Worm (Caenorhabditis elegans) whole organism, young adult: ENCODE measurements around the gene nhr-232.

ENCODE experiments used
- B0035.1 ChIP-seq: sonication (generic microtip); optimal IDR thresholded peaks from 2 replicates; lab custom pipeline; 2016; ENCODE audit warnings: missing genetic modification characterization, mild to moderate bottlenecking, missing compliant biosample characterization, missing genotype, missing genetic modification reagents
- B0336.3 ChIP-seq: fragments of 200-800 bp; sonication (Bioruptor generic); IDR thresholded peaks from 2 replicates; pipeline ENCODE4 v1.3.6; 2022; ENCODE audit warnings: missing genetic modification characterization, missing compliant biosample characterization
- F10E7.11 ChIP-seq: sonication (generic microtip); optimal IDR thresholded peaks from 2 replicates; lab custom pipeline; 2017; ENCODE audit warnings: mild to moderate bottlenecking, missing genetic modification characterization, moderate library complexity, missing compliant biosample characterization
- F33H1.4 ChIP-seq: fragments of 200-800 bp; sonication (Bioruptor generic); IDR thresholded peaks from 2 replicates; pipeline ENCODE4 v1.3.6; 2022; ENCODE audit warnings: missing genetic modification reagents, missing genetic modification characterization, missing compliant biosample characterization
- F49E8.2 ChIP-seq: sonication (generic microtip); optimal IDR thresholded peaks from 3 replicates; lab custom pipeline; 2017; ENCODE audit warnings: missing genetic modification characterization, mild to moderate bottlenecking, missing compliant biosample characterization, antibody characterized with exemption, moderate library complexity; ENCODE audit not compliant: insufficient read depth
- F52B5.7 ChIP-seq: sonication (generic microtip); optimal IDR thresholded peaks from 2 replicates; lab custom pipeline; 2016; ENCODE audit warnings: mild to moderate bottlenecking, missing genetic modification characterization, missing compliant biosample characterization
- K11D2.4 ChIP-seq: fragments of 200-800 bp; sonication (Bioruptor generic); IDR thresholded peaks from 2 replicates; pipeline ENCODE4 v1.3.6; 2022; ENCODE audit warnings: missing genetic modification reagents, missing genetic modification characterization, missing compliant biosample characterization
- Y53G8AR.9 ChIP-seq: fragments of 200-800 bp; sonication (Bioruptor generic); conservative IDR thresholded peaks from 2 replicates; pipeline ENCODE4 v1.3.6; 2022; ENCODE audit warnings: missing genetic modification reagents, missing genetic modification characterization, missing compliant biosample characterization
- Y56A3A.18 ChIP-seq: fragments of 200-800 bp; sonication (Bioruptor generic); IDR thresholded peaks from 2 replicates; pipeline ENCODE4 v1.3.6; 2022; ENCODE audit warnings: missing genetic modification reagents, missing genetic modification characterization, missing compliant biosample characterization
- Y95B8A.8 ChIP-seq: fragments of 200-800 bp; sonication (Bioruptor generic); IDR thresholded peaks from 2 replicates; pipeline ENCODE4 v1.3.6; 2022; ENCODE audit warnings: missing genetic modification reagents, missing genetic modification characterization, missing compliant biosample characterization
- akir-1 ChIP-seq: fragments of 200-800 bp; sonication (Bioruptor generic); optimal IDR thresholded peaks from 2 replicates; lab custom pipeline; 2018; ENCODE audit warnings: mild to moderate bottlenecking, missing genetic modification characterization, moderate library complexity, missing compliant biosample characterization
- ama-1 ChIP-seq, 3 experiments: fragments of 150-350 bp in 1 of 3; sonication (generic microtip) in 2 of 3; optimal IDR thresholded peaks; 2 replicates each; lab custom pipeline; 2014 to 2018; ENCODE audit warnings: missing biosample characterization in 2 of 3, missing genetic modification characterization in 2 of 3, missing genetic modification reagents in 2 of 3
- attf-5 ChIP-seq: fragments of 200-800 bp; sonication (Bioruptor generic); optimal IDR thresholded peaks from 2 replicates; lab custom pipeline; 2018; ENCODE audit warnings: mild to moderate bottlenecking, missing genetic modification characterization, missing compliant biosample characterization
- bed-2 ChIP-seq: fragments of 200-800 bp; sonication (Bioruptor generic); IDR thresholded peaks from 2 replicates; pipeline ENCODE4 v1.3.6; 2022; ENCODE audit warnings: missing genetic modification reagents, missing genetic modification characterization, missing compliant biosample characterization
- ccch-3 ChIP-seq: fragments of 200-800 bp; sonication (Bioruptor generic); optimal IDR thresholded peaks from 2 replicates; lab custom pipeline; 2018; ENCODE audit warnings: mild to moderate bottlenecking, missing genetic modification characterization, missing compliant biosample characterization
- cebp-1 ChIP-seq, 2 experiments: fragments of 200-800 bp in 1 of 2; sonication (Bioruptor generic) in 1 of 2; sonication (generic microtip) in 1 of 2; IDR thresholded peaks in 1 of 2; optimal IDR thresholded peaks in 1 of 2; 2 replicates each; pipeline versions ENCODE4 v1.3.6 to Lab custom; 2017 to 2022; ENCODE audit warnings: missing compliant biosample characterization in 2 of 2, missing genetic modification characterization in 2 of 2, mild to moderate bottlenecking in 1 of 2, missing genetic modification reagents in 1 of 2, moderate library complexity in 1 of 2
- ceh-91 ChIP-seq: fragments of 200-800 bp; sonication (Bioruptor generic); IDR thresholded peaks from 2 replicates; pipeline ENCODE4 v1.3.6; 2022; ENCODE audit warnings: missing genetic modification reagents, missing genetic modification characterization, missing compliant biosample characterization
- dpl-1 ChIP-seq: fragments of 150-350 bp; optimal IDR thresholded peaks from 2 replicates; lab custom pipeline; 2014; ENCODE audit warnings: missing biosample characterization, missing genetic modification reagents, missing genetic modification characterization
- efl-1 ChIP-seq: fragments of 150-350 bp; optimal IDR thresholded peaks from 2 replicates; lab custom pipeline; 2014; ENCODE audit warnings: missing biosample characterization, missing genetic modification reagents, missing genetic modification characterization
- him-1 ChIP-seq: sonication (generic microtip); optimal IDR thresholded peaks from 2 replicates; lab custom pipeline; 2016; ENCODE audit warnings: missing genotype, missing genetic modification reagents, missing genetic modification characterization, missing compliant biosample characterization
- hlh-12 ChIP-seq: sonication (generic microtip); optimal IDR thresholded peaks from 2 replicates; lab custom pipeline; 2016; ENCODE audit warnings: missing genetic modification characterization, missing compliant biosample characterization
- hrde-1 ChIP-seq: sonication (generic microtip); optimal IDR thresholded peaks from 2 replicates; lab custom pipeline; 2016; ENCODE audit warnings: missing genetic modification characterization, mild to moderate bottlenecking, missing compliant biosample characterization, moderate library complexity, missing genotype, missing genetic modification reagents, borderline replicate concordance
- hsf-1 ChIP-seq: fragments of 200-800 bp; sonication (Bioruptor generic); IDR thresholded peaks from 2 replicates; pipeline ENCODE4 v1.3.6; 2022; ENCODE audit warnings: missing genetic modification reagents, missing genetic modification characterization, missing compliant biosample characterization
- lag-1 ChIP-seq: fragments of 200-800 bp; sonication (Bioruptor generic); IDR thresholded peaks from 2 replicates; pipeline ENCODE4 v1.3.6; 2022; ENCODE audit warnings: missing genetic modification reagents, missing genetic modification characterization, missing compliant biosample characterization
- let-607 ChIP-seq, 2 experiments: fragments of 200-800 bp in 1 of 2; sonication (Bioruptor generic) in 1 of 2; sonication (generic microtip) in 1 of 2; optimal IDR thresholded peaks; 2 replicates each; lab custom pipeline; 2016 to 2018; ENCODE audit warnings: mild to moderate bottlenecking in 2 of 2, missing compliant biosample characterization in 2 of 2, missing genetic modification characterization in 2 of 2, moderate library complexity in 2 of 2, missing genotype in 1 of 2
- lin-26 ChIP-seq: fragments of 200-800 bp; sonication (Bioruptor generic); IDR thresholded peaks from 2 replicates; pipeline ENCODE4 v1.3.6; 2022; ENCODE audit warnings: missing genetic modification reagents, missing genetic modification characterization, missing compliant biosample characterization
- lin-54 ChIP-seq: fragments of 200-800 bp; sonication (Bioruptor generic); optimal IDR thresholded peaks from 2 replicates; lab custom pipeline; 2018; ENCODE audit warnings: mild to moderate bottlenecking, missing genetic modification characterization, missing compliant biosample characterization
- lir-1 ChIP-seq: fragments of 200-800 bp; sonication (Bioruptor generic); conservative IDR thresholded peaks from 2 replicates; pipeline ENCODE4 v1.3.6; 2022; ENCODE audit warnings: missing genetic modification reagents, missing genetic modification characterization, missing compliant biosample characterization
- madf-6 ChIP-seq: fragments of 200-800 bp; sonication (Bioruptor generic); IDR thresholded peaks from 2 replicates; pipeline ENCODE4 v1.3.6; 2022; ENCODE audit warnings: missing genetic modification reagents, missing genetic modification characterization, missing compliant biosample characterization
- madf-8 ChIP-seq: fragments of 200-800 bp; sonication (Bioruptor generic); conservative IDR thresholded peaks from 2 replicates; pipeline ENCODE4 v1.3.6; 2022; ENCODE audit warnings: missing genetic modification reagents, missing genetic modification characterization, missing compliant biosample characterization
- nfyb-1 ChIP-seq: fragments of 200-800 bp; sonication (Bioruptor generic); IDR thresholded peaks from 2 replicates; pipeline ENCODE4 v1.3.6; 2022; ENCODE audit warnings: missing genetic modification reagents, missing genetic modification characterization, missing compliant biosample characterization
- nhr-179 ChIP-seq: sonication (generic microtip); optimal IDR thresholded peaks from 2 replicates; lab custom pipeline; 2016; ENCODE audit warnings: mild to moderate bottlenecking, missing genetic modification characterization, missing compliant biosample characterization
- rcor-1 ChIP-seq: fragments of 200-800 bp; sonication (Bioruptor generic); IDR thresholded peaks from 2 replicates; pipeline ENCODE4 v1.3.6; 2022; ENCODE audit warnings: missing genetic modification reagents, missing genetic modification characterization, missing compliant biosample characterization
- unc-130 ChIP-seq: sonication (generic microtip); optimal IDR thresholded peaks from 2 replicates; lab custom pipeline; 2016; ENCODE audit warnings: missing genetic modification reagents, missing genetic modification characterization, missing compliant biosample characterization
- unc-62 ChIP-seq: fragments of 150-350 bp; optimal IDR thresholded peaks from 2 replicates; lab custom pipeline; 2014; ENCODE audit warnings: missing biosample characterization, missing genetic modification reagents, missing genetic modification characterization
- zfh-2 ChIP-seq: fragments of 200-800 bp; sonication (Bioruptor generic); conservative IDR thresholded peaks from 2 replicates; pipeline ENCODE4 v1.3.6; 2022; ENCODE audit warnings: missing genetic modification reagents, missing genetic modification characterization, missing compliant biosample characterization
- ztf-22 ChIP-seq: fragments of 200-800 bp; sonication (Bioruptor generic); optimal IDR thresholded peaks from 2 replicates; lab custom pipeline; 2018; ENCODE audit warnings: mild to moderate bottlenecking, missing genetic modification characterization, moderate library complexity, missing compliant biosample characterization
- ztf-26 ChIP-seq: sonication (generic microtip); optimal IDR thresholded peaks from 2 replicates; lab custom pipeline; 2017; ENCODE audit warnings: missing genetic modification characterization, missing compliant biosample characterization
- ztf-28 ChIP-seq: fragments of 200-800 bp; sonication (Bioruptor generic); IDR thresholded peaks from 2 replicates; pipeline ENCODE4 v1.3.6; 2022; ENCODE audit warnings: missing genetic modification reagents, missing genetic modification characterization, missing compliant biosample characterization
- ztf-3 ChIP-seq: fragments of 200-800 bp; sonication (Bioruptor generic); optimal IDR thresholded peaks from 2 replicates; lab custom pipeline; 2018; ENCODE audit warnings: mild to moderate bottlenecking, missing genetic modification characterization, missing compliant biosample characterization

The nhr-232 gene

DNA sequence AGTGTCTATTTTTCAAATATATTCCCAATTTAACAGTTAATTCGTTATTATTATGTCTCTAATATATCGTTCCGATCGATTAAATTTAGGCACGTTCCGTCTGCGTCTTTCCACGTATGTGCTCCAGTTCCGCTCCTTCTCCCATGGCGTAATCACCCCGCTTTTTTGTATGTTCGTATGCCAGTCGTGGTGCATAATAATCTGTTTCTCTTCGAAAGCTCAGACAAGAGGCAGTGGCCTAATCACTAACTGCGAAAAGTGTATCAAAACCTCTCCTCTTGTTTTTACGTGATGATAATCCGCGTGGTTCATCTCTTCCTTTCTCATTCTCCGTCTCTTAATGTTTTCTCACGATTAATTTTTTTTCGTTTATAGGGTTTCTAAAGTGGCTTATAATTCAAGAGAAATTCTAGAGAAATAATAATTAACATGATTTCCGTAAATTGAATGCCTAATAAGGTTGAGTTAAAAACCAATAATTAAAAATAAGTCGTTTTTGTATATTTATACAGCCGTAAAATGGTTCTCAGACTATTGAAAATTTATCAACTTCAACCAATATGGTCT lies 8.2 kb upstream of the nhr-232 start:
- TF ChIP-seq lin-26 (GFP tag; lab: Robert Waterston, UW) (no peak), rcor-1 (GFP tag; lab: Robert Waterston, UW) (no peak), madf-8 (GFP tag; lab: Robert Waterston, UW) (no peak), unc-62 (no peak), F10E7.11 (tag; lab: Kevin White, UChicago) (no peak), F52B5.7 (tag; lab: Kevin White, UChicago) (no peak), lir-1 (GFP tag; lab: Robert Waterston, UW) (no peak), ceh-91 (GFP tag; lab: Robert Waterston, UW) (no peak), attf-5 (GFP tag; lab: Kevin White, UChicago) (no peak), nhr-179 (tag; lab: Kevin White, UChicago) (no peak), akir-1 (GFP tag; lab: Kevin White, UChicago) (no peak), him-1 (tag; lab: Kevin White, UChicago) (no peak), hlh-12 (tag; lab: Kevin White, UChicago) (no peak), B0035.1 (tag; lab: Kevin White, UChicago) (no peak), K11D2.4 (GFP tag; lab: Robert Waterston, UW) (no peak), let-607 (tag; optimal IDR thresholded peaks at IDR 0.05; lab: Kevin White, UChicago) (no peak), hsf-1 (GFP tag; lab: Robert Waterston, UW) (no peak), F33H1.4 (GFP tag; lab: Robert Waterston, UW) (no peak)

ce11 chrV:10248255-10248979 lies 7.6 kb upstream of the nhr-232 start, which contains the start of gene akt-1:
akt-1 (plus strand) TSS chrV:10248905.
- TF ChIP-seq lin-26 (GFP tag; lab: Robert Waterston, UW) = no peak
- peak; percentile 44; the same call in 1 of the 2 replicates for TF ChIP-seq zfh-2
- no peak for TF ChIP-seq lag-1
- TF ChIP-seq ztf-3 (GFP tag; lab: Kevin White, UChicago) = no peak
- TF ChIP-seq efl-1 (GFP tag; lab: Kevin White, UChicago) = no peak
- 0 out of 2 replicates have a peak, but pooled peaks have one; percentile 9 for TF ChIP-seq nfyb-1 (GFP tag; lab: Robert Waterston, UW)
- no peak for TF ChIP-seq lin-54 (GFP tag; lab: Kevin White, UChicago)
- 0 out of 2 replicates have a peak, but pooled peaks have one; percentile 40 for TF ChIP-seq Y53G8AR.9 (GFP tag; lab: Robert Waterston, UW)
- TF ChIP-seq ztf-26 (tag; lab: Kevin White, UChicago) = no peak
- TF ChIP-seq bed-2 (GFP tag; lab: Robert Waterston, UW) = no peak
- TF ChIP-seq, all 124 proteins: peak for 3

DNA sequence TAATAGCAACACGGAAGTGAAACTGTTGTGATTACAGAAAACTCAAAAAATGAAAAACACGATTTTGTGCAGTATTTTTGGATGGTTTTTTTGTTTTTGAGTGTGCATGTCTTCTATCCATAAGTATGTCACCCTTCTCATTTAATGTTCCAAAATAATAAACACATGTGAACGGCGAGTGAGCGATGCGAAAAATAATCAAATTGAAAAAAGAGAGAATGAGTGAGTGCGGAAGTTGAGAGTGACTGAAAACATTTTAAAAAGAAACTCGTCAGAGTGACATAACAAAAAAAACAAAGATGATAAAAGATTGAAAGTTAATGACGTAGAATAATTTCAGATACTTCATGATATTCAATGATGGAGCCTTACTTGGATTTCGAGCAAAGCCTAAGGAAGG lies 6.5 kb upstream of the nhr-232 start:
- TF ChIP-seq ztf-3 (GFP tag; lab: Kevin White, UChicago) (no peak), ztf-22 (no peak), unc-130 (GFP tag; lab: Kevin White, UChicago) (no peak), ama-1 (optimal IDR thresholded peaks at IDR 0.05; lab: Kevin White, UChicago) (no peak), ama-1 (GFP tag; optimal IDR thresholded peaks at IDR 0.05; lab: Kevin White, UChicago) (no peak), hrde-1 (tag; lab: Kevin White, UChicago) (no peak)

DNA sequence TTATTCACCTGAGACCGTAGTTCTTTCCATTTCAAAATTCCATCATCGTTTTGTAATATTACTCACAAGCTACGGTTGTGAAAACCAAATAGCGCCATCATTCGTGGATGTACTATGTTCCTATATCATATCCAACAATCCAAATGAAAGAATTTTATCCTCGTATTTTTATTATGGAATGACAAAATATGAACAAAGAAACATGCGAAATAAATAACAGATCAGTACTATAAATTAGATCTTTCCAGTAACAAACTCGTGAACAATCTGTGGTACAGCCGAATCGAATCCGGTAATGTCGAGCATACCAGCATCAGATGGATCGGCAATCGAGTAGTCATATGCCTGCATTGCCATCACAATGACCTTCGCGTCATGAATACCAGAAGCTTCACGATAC lies 3.3 kb upstream of the nhr-232 start:
- TF ChIP-seq Y56A3A.18 (GFP tag; lab: Robert Waterston, UW) (peak; percentile 44; the same call in 1 of the 2 replicates), him-1 (tag; lab: Kevin White, UChicago) (peak; percentile 25), ama-1 (optimal IDR thresholded peaks at IDR 0.05; lab: Kevin White, UChicago) (no peak), ama-1 (GFP tag; optimal IDR thresholded peaks at IDR 0.05; lab: Kevin White, UChicago) (peak in 1 of 2 experiments; percentile 64), ccch-3 (GFP tag; lab: Kevin White, UChicago) (no peak), madf-6 (GFP tag; lab: Robert Waterston, UW) (0 out of 2 replicates have a peak, but pooled peaks have one; percentile 11), cebp-1 (GFP tag; IDR thresholded peaks at IDR 0.05; lab: Robert Waterston, UW) (no peak; the same call in 1 of the 2 replicates), cebp-1 (tag; optimal IDR thresholded peaks at IDR 0.05; lab: Kevin White, UChicago) (peak; percentile 24), Y95B8A.8 (peak; percentile 67; the same call in 1 of the 2 replicates), F49E8.2 (tag; lab: Kevin White, UChicago) (peak; percentile 10), hrde-1 (tag; lab: Kevin White, UChicago) (no peak), dpl-1 (GFP tag; lab: Kevin White, UChicago) (no peak), lir-1 (GFP tag; lab: Robert Waterston, UW) (no peak), B0336.3 (GFP tag; lab: Robert Waterston, UW) (peak; percentile 53; the same call in 1 of the 2 replicates), ztf-28 (GFP tag; lab: Robert Waterston, UW) (no peak)
